Worm (Caenorhabditis elegans) whole organism, late embryonic: ENCODE results near the gene kgb-1.

Source experiments
- ceh-48 ChIP-seq: sonication (generic microtip); optimal IDR thresholded peaks from 2 replicates; lab custom pipeline; 2016; ENCODE audit warnings: missing genetic modification characterization, inconsistent platforms, missing compliant biosample characterization
- ceh-9 ChIP-seq: sonication (generic microtip); optimal IDR thresholded peaks from 2 replicates; lab custom pipeline; 2016; ENCODE audit warnings: mild to moderate bottlenecking, missing genetic modification characterization, inconsistent platforms, missing compliant biosample characterization
- tbx-7 ChIP-seq: sonication (generic microtip); optimal IDR thresholded peaks from 2 replicates; lab custom pipeline; 2016; ENCODE audit warnings: missing genotype, missing genetic modification characterization, missing compliant biosample characterization

- TF ChIP-seq ceh-9 (tag; lab: Kevin White, UChicago) (no peak), tbx-7 (tag; lab: Kevin White, UChicago) (no peak), ceh-48 (no peak)
These were observed 37.6 kb downstream of the kgb-1 start for ce11 chrIV:372146-372789.
